Worm (Caenorhabditis elegans): Measurements from ENCODE around the gene nlp-36.
A peak's percentile ranks its signal among the peaks of the same experiment; 100 is the strongest.
"Not testable (repeated sequence)": the region's sequence is repeated elsewhere in the genome, so short reads cannot be mapped to it uniquely, and the experiment has no call there.

The nlp-36 gene

ce11 chrIII:9443417-9444027 is 45.0 kb upstream of the nlp-36 start, which contains the start of gene pir-2 (continued):
- TF ChIP-seq zip-2 (tag; optimal IDR thresholded peaks at IDR 0.05) (no peak), nhr-41 (GFP tag; IDR thresholded peaks at IDR 0.05) (no peak), T20F7.1 (GFP tag; optimal IDR thresholded peaks at IDR 0.05) (peak; percentile 69), dmd-6 (GFP tag; IDR thresholded peaks at IDR 0.05) (peak; percentile 61)

- TF ChIP-seq aha-1 (tag) = peak; percentile 31
- peak in 1 of 2 experiments; percentile 36 for TF ChIP-seq unc-62 (GFP tag; optimal IDR thresholded peaks at IDR 0.05 in 1 of 2)
- not testable (repeated sequence) for TF ChIP-seq unc-62 (tag; optimal IDR thresholded peaks at IDR 0.05)
Observed at ce11 chrIII:9445699-9446098, 42.8 kb upstream of the nlp-36 start.

ce11 chrIII:9447634-9448033 is 40.9 kb upstream of the nlp-36 start:
- TF ChIP-seq F26F4.8 (GFP tag; conservative IDR thresholded peaks at IDR 0.05) = 0 out of 2 replicates have a peak, but pooled peaks have one; percentile 11

ce11 chrIII:9449831-9450230 is 38.7 kb upstream of the nlp-36 start, which contains the start of gene F54C8.6:
Gene F54C8.6, minus strand, starts transcription at chrIII:9449931.
- TF ChIP-seq madf-9 (GFP tag; conservative IDR thresholded peaks at IDR 0.05) (no peak), zip-11 (GFP tag; IDR thresholded peaks at IDR 0.05) (no peak), ces-1 (GFP tag; optimal IDR thresholded peaks at IDR 0.05) (no peak), spr-3 (GFP tag; optimal IDR thresholded peaks at IDR 0.05) (no peak), nhr-11 (tag; optimal IDR thresholded peaks at IDR 0.05) (no peak), dve-1 (tag; optimal IDR thresholded peaks at IDR 0.05; ENCODE audit: insufficient read depth) (no peak), vab-7 (GFP tag; IDR thresholded peaks at IDR 0.05) (no peak), tra-1 (GFP tag; IDR thresholded peaks at IDR 0.05) (no peak), unc-62 (GFP tag; optimal IDR thresholded peaks at IDR 0.05 in 1 of 2) (no peak), unc-62 (tag; optimal IDR thresholded peaks at IDR 0.05) (no peak), snpc-1.2 (GFP tag; IDR thresholded peaks at IDR 0.05) (no peak)

ce11 chrIII:9450933-9451332 is 37.6 kb upstream of the nlp-36 start:
- TF ChIP-seq lsy-2 (tag; optimal IDR thresholded peaks at IDR 0.05) = peak in 1 of 2 experiments; percentile 37
- no peak for TF ChIP-seq mdl-1 (tag; optimal IDR thresholded peaks at IDR 0.05)
- 0 out of 2 replicates have a peak, but pooled peaks have one; percentile 27 for TF ChIP-seq T26A8.4 (GFP tag; IDR thresholded peaks at IDR 0.05)
- peak; percentile 1 for TF ChIP-seq hlh-11 (tag; optimal IDR thresholded peaks at IDR 0.05)
- TF ChIP-seq unc-62 (GFP tag; optimal IDR thresholded peaks at IDR 0.05 in 1 of 2) = peak in 1 of 2 experiments; percentile 84
- TF ChIP-seq unc-62 (tag; optimal IDR thresholded peaks at IDR 0.05) = no peak
- no peak for TF ChIP-seq spr-3 (GFP tag; optimal IDR thresholded peaks at IDR 0.05)
- no peak for TF ChIP-seq lin-13 (GFP tag; optimal IDR thresholded peaks at IDR 0.05)
- TF ChIP-seq nhr-28 (tag; optimal IDR thresholded peaks at IDR 0.05) = no peak
- TF ChIP-seq zag-1 (tag; optimal IDR thresholded peaks at IDR 0.05) = no peak
- peak; percentile 17 for TF ChIP-seq mes-2 (tag; optimal IDR thresholded peaks at IDR 0.05; ENCODE audit: poor library complexity, severe bottlenecking)
- no peak for TF ChIP-seq ceh-32 (tag; optimal IDR thresholded peaks at IDR 0.05; ENCODE audit: poor library complexity)
- TF ChIP-seq D1046.2 (GFP tag; IDR thresholded peaks at IDR 0.05) = no peak
- no peak for TF ChIP-seq daf-8 (GFP tag; IDR thresholded peaks at IDR 0.05)
- no peak for TF ChIP-seq nhr-11 (tag; optimal IDR thresholded peaks at IDR 0.05)
- TF ChIP-seq mxl-3 (GFP tag; optimal IDR thresholded peaks at IDR 0.05) = peak; percentile 12
- TF ChIP-seq nhr-10 (tag; optimal IDR thresholded peaks at IDR 0.05) = no peak
- TF ChIP-seq gei-8 (GFP tag; optimal IDR thresholded peaks at IDR 0.05) = no peak
- TF ChIP-seq hlh-30 (tag; optimal IDR thresholded peaks at IDR 0.05; ENCODE audit: insufficient read depth) = peak; percentile 41
